Fruit fly (Drosophila melanogaster): ENCODE data around the gene CG6592.
A peak's percentile ranks its signal among the peaks of the same experiment; 100 is the strongest.

Gene CG6592

DNA sequence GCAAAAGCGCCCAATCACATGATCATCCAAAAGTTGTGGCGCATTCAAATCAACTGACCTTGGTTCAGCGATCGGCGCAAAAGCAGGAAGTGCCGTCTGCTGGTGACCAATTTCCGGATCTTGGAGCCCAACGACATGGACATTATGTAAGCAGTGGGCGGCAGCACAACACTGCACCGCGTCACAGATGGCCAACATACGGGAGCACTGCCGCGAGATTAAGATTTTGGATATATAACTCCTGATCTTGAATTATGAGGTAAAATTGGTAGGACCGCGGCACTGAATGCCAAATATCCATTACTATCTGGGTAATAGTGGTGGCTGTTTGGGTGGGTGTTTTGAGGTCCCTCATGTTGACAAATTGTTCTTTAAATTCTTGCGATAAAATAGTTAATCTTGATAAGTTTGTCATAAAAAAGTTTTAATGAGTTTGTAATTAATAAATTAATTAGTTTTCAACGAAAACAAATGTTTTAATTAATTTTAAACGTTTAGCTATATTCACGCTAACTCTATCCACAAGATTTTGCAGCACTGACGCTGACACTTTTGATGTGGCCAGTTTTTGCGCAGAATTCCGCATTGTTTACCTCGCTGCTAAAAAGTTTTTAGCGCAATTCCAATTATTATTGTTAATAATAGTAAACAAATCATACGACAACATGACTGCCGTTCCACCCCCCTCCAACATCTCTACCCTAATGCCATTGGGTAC is 15.7 kb downstream of the CG6592 start, which contains the start of the genes CG13295 and CG6610 (continued):
- TF ChIP-seq achi (GFP tag; optimal IDR thresholded peaks at IDR 0.05) = peak; percentile 44
- TF ChIP-seq dac (GFP tag; optimal IDR thresholded peaks at IDR 0.05) = no peak
- TF ChIP-seq CG6854 (GFP tag; optimal IDR thresholded peaks at IDR 0.05) = no peak
- peak; percentile 47 for TF ChIP-seq Eip75B (GFP tag; optimal IDR thresholded peaks at IDR 0.05)
- TF ChIP-seq Sox14 (GFP tag; optimal IDR thresholded peaks at IDR 0.05) = peak; percentile 77
- peak; percentile 59 for TF ChIP-seq Ets21C (GFP tag; optimal IDR thresholded peaks at IDR 0.05)
- TF ChIP-seq CG8632 (GFP tag; optimal IDR thresholded peaks at IDR 0.05) = no peak
- TF ChIP-seq cyc (GFP tag; optimal IDR thresholded peaks at IDR 0.05) = peak; percentile 46
- TF ChIP-seq ss (GFP tag; optimal IDR thresholded peaks at IDR 0.05) = peak in 1 of 2 experiments; percentile 44
- TF ChIP-seq Gug (GFP tag; IDR thresholded peaks at IDR 0.05) = no peak
- no peak for TF ChIP-seq Eip93F (GFP tag; optimal IDR thresholded peaks at IDR 0.05)
- peak; percentile 7 for TF ChIP-seq Sox15 (GFP tag; optimal IDR thresholded peaks at IDR 0.05)
- no peak for TF ChIP-seq spab (GFP tag; optimal IDR thresholded peaks at IDR 0.05)
- TF ChIP-seq Lpt (GFP tag; optimal IDR thresholded peaks at IDR 0.05) = no peak
- TF ChIP-seq CG15336 (GFP tag; IDR thresholded peaks at IDR 0.05) = peak; percentile 35; the same call in 1 of the 2 replicates
- TF ChIP-seq CG6163 (GFP tag; IDR thresholded peaks at IDR 0.05) = peak; percentile 36; the same call in 1 of the 3 replicates
- TF ChIP-seq CG10631 (GFP tag; optimal IDR thresholded peaks at IDR 0.05) = peak; percentile 57
- TF ChIP-seq CG9139 (GFP tag; optimal IDR thresholded peaks at IDR 0.05) = peak; percentile 15

DNA sequence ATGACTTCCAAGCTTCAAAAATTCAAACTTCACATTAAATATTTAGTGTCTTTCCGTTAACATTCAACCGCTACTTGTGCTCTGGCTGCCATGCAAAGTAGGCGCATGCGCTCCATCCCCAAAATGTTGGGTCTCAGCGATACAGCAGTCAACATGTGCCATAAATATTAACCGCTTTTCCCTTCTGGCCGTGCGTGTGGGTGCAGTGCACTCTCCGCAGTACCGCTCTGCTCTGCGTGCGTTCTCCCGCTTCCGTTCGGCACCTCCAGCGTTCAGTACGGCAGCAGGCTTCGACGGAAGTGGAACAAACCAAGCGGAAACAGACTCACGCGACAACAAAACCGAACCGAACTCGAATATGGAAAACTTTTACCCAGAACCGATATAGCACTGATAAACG is 17.0 kb downstream of the CG6592 start, which contains the start of gene ssp6:
Gene ssp6 (plus strand): TSS at position 294 of the 400 bp plus-strand sequence.
- no peak for TF ChIP-seq CG9139 (GFP tag; optimal IDR thresholded peaks at IDR 0.05)
- peak; percentile 10 for TF ChIP-seq svp (GFP tag)
- TF ChIP-seq Eip78C (GFP tag) = peak; percentile 19
- no peak for TF ChIP-seq dsx (GFP tag; optimal IDR thresholded peaks at IDR 0.05; ENCODE audit: poor library complexity, severe bottlenecking)
- no peak for TF ChIP-seq CG6163 (GFP tag; IDR thresholded peaks at IDR 0.05)
- TF ChIP-seq lz (GFP tag; optimal IDR thresholded peaks at IDR 0.05) = no peak

DNA sequence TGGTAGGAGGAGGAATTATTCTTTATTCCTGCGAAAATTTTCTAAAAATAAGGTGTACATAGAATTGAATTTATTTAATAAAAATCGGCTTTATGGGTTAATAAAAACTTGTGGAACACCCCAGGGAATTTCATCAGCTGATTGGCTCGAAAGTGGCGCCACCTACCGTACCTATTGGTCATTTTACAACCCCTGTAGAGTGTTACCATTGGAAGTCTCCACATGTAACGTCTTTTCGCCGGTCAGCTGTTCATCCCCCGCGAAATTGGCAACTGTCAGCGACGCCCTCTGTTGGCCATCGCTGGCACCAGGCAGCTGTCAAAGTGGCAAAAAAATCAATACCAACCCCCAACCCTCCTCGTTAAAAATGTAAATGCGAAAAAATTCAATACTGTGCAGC is 23.1 kb downstream of the CG6592 start, which contains the start of gene CG13293:
Gene CG13293 (plus strand): TSS at position 323 of the 400 bp plus-strand sequence.
- no peak for TF ChIP-seq lz (GFP tag; optimal IDR thresholded peaks at IDR 0.05)
- no peak for TF ChIP-seq CG6854 (GFP tag; optimal IDR thresholded peaks at IDR 0.05)
- peak; percentile 88 for TF ChIP-seq achi (GFP tag; optimal IDR thresholded peaks at IDR 0.05)
- no peak for TF ChIP-seq CG6163 (GFP tag; IDR thresholded peaks at IDR 0.05)
- no peak for TF ChIP-seq OdsH (GFP tag; optimal IDR thresholded peaks at IDR 0.05)
- TF ChIP-seq cyc (GFP tag; optimal IDR thresholded peaks at IDR 0.05) = no peak

DNA sequence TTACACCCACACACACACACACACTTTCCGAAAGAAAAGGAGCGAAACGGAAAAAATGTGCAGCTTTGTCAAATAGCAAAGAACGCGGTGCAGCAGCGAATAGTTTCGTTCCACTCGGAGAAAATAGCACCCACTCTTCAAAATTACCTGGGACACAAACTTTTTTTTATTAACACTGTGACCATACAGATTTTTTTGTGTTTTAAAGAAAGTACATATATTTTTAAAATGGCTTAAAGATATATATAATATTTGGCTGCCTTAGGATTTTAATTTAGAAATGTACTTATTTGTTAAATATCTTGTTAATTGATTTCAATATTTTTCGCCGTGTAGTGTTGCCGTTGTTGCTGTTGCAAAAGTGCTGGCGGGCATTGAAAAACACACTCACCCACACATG is 25.0 kb downstream of the CG6592 start:
- TF ChIP-seq Eip75B (GFP tag; optimal IDR thresholded peaks at IDR 0.05) = peak; percentile 9
- peak; percentile 68 for TF ChIP-seq Hr4 (GFP tag; optimal IDR thresholded peaks at IDR 0.05)
- peak; percentile 38 for TF ChIP-seq svp (GFP tag)
- no peak for TF ChIP-seq CG34406 (GFP tag; optimal IDR thresholded peaks at IDR 0.05)
- TF ChIP-seq achi (GFP tag; optimal IDR thresholded peaks at IDR 0.05) = peak; percentile 45
- TF ChIP-seq fd59A (GFP tag; optimal IDR thresholded peaks at IDR 0.05) = no peak
- peak; percentile 19 for TF ChIP-seq CG10669 (GFP tag; optimal IDR thresholded peaks at IDR 0.05)
- no peak for TF ChIP-seq Eip93F (GFP tag; optimal IDR thresholded peaks at IDR 0.05)
- peak; percentile 46 for TF ChIP-seq acj6 (GFP tag; optimal IDR thresholded peaks at IDR 0.05)
- no peak for TF ChIP-seq Hr38 (GFP tag; optimal IDR thresholded peaks at IDR 0.05)
- no peak for TF ChIP-seq ss (GFP tag; optimal IDR thresholded peaks at IDR 0.05)
- TF ChIP-seq CG8119 (GFP tag; IDR thresholded peaks at IDR 0.05) = peak; percentile 73
- TF ChIP-seq CG6792 (GFP tag; optimal IDR thresholded peaks at IDR 0.05) = no peak
- TF ChIP-seq vri (GFP tag; optimal IDR thresholded peaks at IDR 0.05) = no peak
- TF ChIP-seq CG6276 (GFP tag; optimal IDR thresholded peaks at IDR 0.05) = peak; percentile 19
- no peak for TF ChIP-seq CG16779 (tag; optimal IDR thresholded peaks at IDR 0.05)
- peak; percentile 6 for TF ChIP-seq esn (GFP tag; optimal IDR thresholded peaks at IDR 0.05)
- TF ChIP-seq eg (GFP tag; IDR thresholded peaks at IDR 0.05) = no peak; the same call in 2 of the 3 replicates
- TF ChIP-seq CG4318 (GFP tag; optimal IDR thresholded peaks at IDR 0.05) = peak; percentile 56
- peak in 1 of 2 experiments; percentile 46 for TF ChIP-seq salr (GFP tag; optimal IDR thresholded peaks at IDR 0.05)
- peak; percentile 7 for TF ChIP-seq Sox14 (GFP tag; optimal IDR thresholded peaks at IDR 0.05)
- no peak for TF ChIP-seq CG6854 (GFP tag; optimal IDR thresholded peaks at IDR 0.05)
- TF ChIP-seq fd85E (GFP tag; optimal IDR thresholded peaks at IDR 0.05) = no peak
- no peak for TF ChIP-seq Lpt (GFP tag; optimal IDR thresholded peaks at IDR 0.05)
- no peak for TF ChIP-seq fkh (GFP tag; optimal IDR thresholded peaks at IDR 0.05)
- no peak for TF ChIP-seq Ets21C (GFP tag; optimal IDR thresholded peaks at IDR 0.05)
- no peak for TF ChIP-seq cyc (GFP tag; optimal IDR thresholded peaks at IDR 0.05)
- TF ChIP-seq Met (GFP tag; optimal IDR thresholded peaks at IDR 0.05) = no peak
- no peak for TF ChIP-seq CG9139 (GFP tag; optimal IDR thresholded peaks at IDR 0.05)
- TF ChIP-seq CG6163 (GFP tag; IDR thresholded peaks at IDR 0.05) = peak; percentile 25; the same call in 1 of the 3 replicates
- TF ChIP-seq CG11902 (GFP tag; optimal IDR thresholded peaks at IDR 0.05) = no peak

Measured in whole organism, prepupa.